Fruit fly (Drosophila melanogaster): ENCODE measurements around the gene mRpS26.

The mRpS26 gene

DNA sequence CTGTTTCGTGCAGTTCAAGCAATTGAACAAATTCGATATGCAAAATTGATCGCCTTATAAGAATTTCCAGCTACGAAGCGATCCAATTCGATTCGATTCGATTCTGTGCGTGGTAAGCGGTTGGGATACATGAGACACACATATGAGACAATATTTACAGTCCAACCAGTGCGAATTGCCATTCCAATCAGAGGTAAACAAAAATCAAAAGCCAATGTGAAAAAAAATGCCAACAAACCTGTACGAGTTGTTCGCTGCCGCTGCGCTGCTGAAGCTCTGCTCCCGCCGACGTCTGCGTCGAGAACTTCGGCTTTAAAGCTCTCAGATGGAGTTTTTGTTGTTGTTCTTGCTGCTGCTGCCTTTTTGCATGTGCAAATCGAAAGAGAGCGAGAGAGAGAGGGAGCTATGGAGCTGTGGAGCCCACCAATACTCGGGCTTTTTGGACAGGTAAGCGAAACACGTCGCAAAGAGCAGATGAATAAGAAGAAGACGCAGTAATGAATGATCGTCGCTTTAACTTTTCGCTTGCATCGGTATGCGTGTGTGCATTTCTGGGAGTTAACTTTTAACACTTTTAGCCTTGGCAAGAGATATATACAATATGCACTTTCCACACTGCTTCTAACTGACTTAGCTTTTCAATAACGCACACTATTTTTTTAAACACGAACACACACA lies 897 bp upstream of the mRpS26 start:
- TF ChIP-seq CTCF (optimal IDR thresholded peaks at IDR 0.05) (no peak), CG8478 (optimal IDR thresholded peaks at IDR 0.05) (no peak)

DNA sequence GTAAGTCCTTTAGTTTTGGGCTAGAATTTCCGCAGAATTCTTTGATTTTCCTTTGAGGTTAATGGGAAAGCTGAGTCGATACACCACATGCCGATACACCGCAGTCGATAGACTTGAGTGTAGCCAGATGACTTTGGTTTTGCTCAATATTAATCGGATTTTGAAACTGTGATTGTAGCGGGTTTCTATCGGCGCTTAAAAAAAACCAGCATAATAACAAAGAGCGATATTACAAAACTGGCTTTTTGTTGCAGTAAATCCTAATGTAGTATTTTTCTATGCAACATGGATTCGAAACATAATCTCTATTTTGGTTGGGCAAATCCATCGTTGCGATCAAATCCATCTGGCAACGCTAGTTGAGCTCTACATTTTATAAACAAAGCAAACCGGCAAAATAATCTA lies 3.1 kb downstream of the mRpS26 start, which contains the start of the genes Polr3D and mus304:
Polr3D (minus strand) TSS at position 116 of the 405 bp plus-strand sequence.
mus304 (plus strand) TSS at position 356 of the 405 bp plus-strand sequence.
- peak in 1 of 2 experiments; percentile 9 for TF ChIP-seq CTCF (optimal IDR thresholded peaks at IDR 0.05)
- TF ChIP-seq CG8478 (optimal IDR thresholded peaks at IDR 0.05), result no peak

dm6 chr3L:18112669-18113068 lies 6.3 kb downstream of the mRpS26 start, which contains the start of the genes CG32195 and CG7341:
CG32195 (plus strand) TSS chr3L:18112959.
CG7341 (plus strand) TSS chr3L:18112959.
- TF ChIP-seq CTCF (optimal IDR thresholded peaks at IDR 0.05) (no peak), CG8478 (optimal IDR thresholded peaks at IDR 0.05) (no peak)

DNA sequence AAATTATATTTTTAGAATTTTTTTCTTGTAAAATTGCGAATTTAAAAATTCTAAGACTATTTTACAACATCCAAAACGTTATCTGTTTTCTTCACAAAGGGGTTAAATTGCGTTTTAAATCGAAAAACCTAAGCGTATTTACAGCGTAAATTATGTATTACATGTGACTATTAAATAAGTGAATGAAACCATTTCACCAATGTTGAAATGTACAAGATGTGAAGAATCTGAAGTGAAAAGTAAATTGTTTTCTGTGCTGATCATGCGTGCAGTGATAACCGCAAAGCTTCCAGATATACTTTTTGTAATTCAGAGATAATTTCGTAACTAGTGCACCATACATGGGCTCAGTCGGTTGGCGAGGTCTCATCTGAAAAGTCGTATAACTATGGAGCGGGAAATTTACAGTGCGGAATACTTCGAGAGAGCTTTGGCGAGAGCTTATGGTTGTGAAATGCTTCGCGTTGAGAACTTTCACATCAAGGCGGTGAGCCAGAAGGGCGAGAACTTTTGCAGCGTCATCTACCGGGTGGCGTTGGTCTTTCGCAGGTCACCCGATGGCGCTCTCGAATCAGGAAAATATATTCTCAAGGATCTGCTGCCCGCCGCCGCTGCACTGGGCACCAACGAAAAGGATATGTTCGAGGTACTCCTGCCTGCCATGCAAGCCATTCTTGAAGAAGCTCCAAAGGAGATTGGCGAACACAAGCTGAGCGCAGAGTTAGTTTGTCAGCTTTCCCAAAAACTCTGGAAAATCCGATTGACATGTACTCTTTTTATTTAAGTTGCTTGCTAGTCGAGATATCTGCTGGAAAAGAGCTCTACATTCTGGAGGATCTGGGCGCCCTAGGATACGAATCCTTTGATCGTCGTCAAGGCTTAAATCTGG lies 7.9 kb downstream of the mRpS26 start:
- TF ChIP-seq CTCF (optimal IDR thresholded peaks at IDR 0.05) (peak; percentile 40 to 51), CG8478 (optimal IDR thresholded peaks at IDR 0.05) (no peak)

dm6 chr3L:18121889-18122288 lies 15.5 kb downstream of the mRpS26 start, which contains the start of gene CG42853:
CG42853 (minus strand) TSS chr3L:18121989.
- no peak for TF ChIP-seq CTCF (optimal IDR thresholded peaks at IDR 0.05)
- no peak for TF ChIP-seq CG8478 (optimal IDR thresholded peaks at IDR 0.05)

DNA sequence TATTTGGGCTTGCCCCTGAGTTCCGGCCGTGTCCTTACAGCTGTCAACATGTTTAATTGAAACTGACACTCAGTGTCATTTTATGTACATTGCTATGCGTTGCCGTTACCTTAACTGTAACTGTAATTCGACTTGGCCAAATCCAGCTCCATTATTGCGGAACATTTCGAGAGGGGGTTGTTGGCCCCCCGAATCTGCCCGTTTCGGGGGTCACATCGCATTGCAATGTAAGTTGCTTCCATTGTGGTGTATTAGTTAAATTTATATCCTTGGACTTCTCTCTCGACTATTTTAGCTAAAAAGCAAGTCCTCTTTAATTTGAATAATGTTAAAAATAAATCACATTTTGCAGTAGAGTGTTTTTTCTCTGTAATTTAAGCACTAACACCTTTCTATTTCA lies 17.8 kb downstream of the mRpS26 start:
- TF ChIP-seq CG8478 (optimal IDR thresholded peaks at IDR 0.05) (no peak), CTCF (optimal IDR thresholded peaks at IDR 0.05) (no peak)

DNA sequence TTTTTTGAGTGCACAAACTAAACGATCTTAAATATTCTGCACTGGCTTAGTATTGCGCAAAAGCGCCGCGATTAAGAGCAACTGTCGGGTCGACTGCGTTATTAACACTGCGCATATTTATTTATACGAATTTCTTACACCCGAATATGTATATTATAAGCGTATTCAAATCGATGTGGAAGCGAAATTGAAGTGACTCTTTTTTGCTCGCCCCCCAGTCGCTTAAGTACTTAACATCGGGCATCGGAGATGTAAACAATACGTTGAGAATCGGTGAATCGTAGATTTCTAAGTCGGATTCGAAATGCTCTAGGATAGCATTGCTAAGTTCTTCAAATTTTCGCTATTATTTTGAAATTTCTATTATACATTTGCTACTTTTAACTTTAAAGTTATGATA lies 26.2 kb downstream of the mRpS26 start, which contains the start of gene Cyp312a1:
Cyp312a1 (minus strand) TSS at position 101 of the 400 bp plus-strand sequence.
- TF ChIP-seq CTCF (optimal IDR thresholded peaks at IDR 0.05), result no peak
- TF ChIP-seq CG8478 (optimal IDR thresholded peaks at IDR 0.05), result no peak

DNA sequence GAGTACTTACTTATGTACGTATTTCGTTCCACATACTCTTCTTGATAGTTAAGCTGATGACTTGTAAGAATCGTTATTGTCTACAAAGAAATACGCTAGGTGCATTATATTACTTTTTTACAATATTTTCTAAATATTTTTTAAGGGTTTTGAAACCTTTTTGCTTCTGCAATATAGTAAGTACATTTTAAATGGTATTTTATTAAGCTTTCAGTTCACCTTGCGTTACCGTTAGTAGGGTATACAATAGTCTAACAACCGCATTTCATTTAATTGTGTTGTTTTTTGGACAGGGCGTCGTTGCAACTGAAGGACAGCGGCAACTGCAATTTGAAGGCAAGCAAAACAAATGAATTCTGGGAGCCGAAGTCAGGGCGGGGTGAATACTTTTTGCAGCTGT lies 30.8 kb downstream of the mRpS26 start:
- TF ChIP-seq CG8478 (optimal IDR thresholded peaks at IDR 0.05), result no peak
- no peak for TF ChIP-seq CTCF (optimal IDR thresholded peaks at IDR 0.05)

dm6 chr3L:18138280-18138679 lies 31.9 kb downstream of the mRpS26 start:
- TF ChIP-seq CG8478 (optimal IDR thresholded peaks at IDR 0.05), result no peak
- no peak for TF ChIP-seq CTCF (optimal IDR thresholded peaks at IDR 0.05)

DNA sequence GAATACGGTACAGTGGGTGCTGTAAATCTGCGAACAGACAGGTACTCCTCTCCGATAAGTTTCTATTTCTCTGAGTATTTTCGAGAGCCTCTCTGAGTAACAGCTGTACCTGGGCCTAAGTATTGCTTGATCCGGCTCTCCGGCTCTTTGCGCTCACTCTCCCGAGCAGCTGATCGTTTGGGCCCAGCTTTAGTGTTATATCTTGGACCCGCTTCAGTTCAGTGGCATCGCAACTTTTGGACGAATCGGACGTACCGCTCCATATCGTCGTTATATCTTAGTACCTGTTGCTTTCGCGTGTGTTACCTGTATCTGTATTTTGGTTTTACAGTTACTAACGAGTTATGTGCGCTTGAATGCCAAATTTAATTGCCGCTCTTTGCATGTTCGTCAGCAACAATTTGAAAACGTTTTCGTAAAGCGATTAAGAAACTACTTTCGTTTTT lies 32.8 kb downstream of the mRpS26 start, which contains the start of gene geko:
geko (plus strand) TSS at position 219 of the 446 bp plus-strand sequence.
- no peak for TF ChIP-seq CG8478 (optimal IDR thresholded peaks at IDR 0.05)
- no peak for TF ChIP-seq CTCF (optimal IDR thresholded peaks at IDR 0.05)

DNA sequence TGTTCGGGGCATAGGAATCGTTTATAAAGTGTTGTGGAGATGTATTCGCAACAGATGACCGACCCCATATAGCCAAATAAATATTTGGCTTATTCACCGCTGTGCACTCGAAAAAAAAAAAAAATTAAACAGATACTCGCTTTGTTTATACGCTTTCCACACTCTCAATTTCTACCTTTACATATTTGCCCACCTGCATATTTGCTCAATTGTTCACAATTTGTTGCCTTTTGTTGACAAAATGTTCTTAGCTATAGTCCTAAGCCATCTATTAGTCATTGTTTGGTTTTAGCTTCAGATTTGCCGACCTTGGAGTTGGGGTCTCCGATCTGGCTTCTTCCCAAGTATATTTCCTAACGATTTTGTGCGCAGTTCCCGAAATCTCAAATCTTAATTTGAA lies 36.6 kb downstream of the mRpS26 start:
- TF ChIP-seq CTCF (optimal IDR thresholded peaks at IDR 0.05) (no peak), CG8478 (optimal IDR thresholded peaks at IDR 0.05) (no peak)

DNA sequence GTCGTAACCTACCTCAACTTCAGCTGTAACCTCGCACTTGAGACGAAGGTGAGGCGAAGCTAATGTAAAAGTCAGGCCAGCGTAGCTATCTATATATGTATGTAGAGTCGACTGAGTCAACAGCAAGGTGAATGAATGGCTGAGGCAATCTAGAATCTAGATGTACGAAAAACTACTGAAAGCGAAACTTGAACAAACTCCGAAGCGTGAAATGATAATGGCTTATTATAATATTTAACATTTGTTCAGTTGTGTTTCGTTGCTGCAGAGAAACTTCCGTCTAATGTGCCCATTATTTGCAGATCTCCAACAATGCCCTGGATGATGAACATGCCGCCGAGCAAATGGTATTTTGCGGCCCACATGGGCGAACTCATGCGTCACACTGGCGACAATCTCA lies 38.2 kb downstream of the mRpS26 start:
- no peak for TF ChIP-seq CG8478 (optimal IDR thresholded peaks at IDR 0.05)
- no peak for TF ChIP-seq CTCF (optimal IDR thresholded peaks at IDR 0.05)

dm6 chr3L:18146833-18147232 lies 40.5 kb downstream of the mRpS26 start:
- no peak for TF ChIP-seq CG8478 (optimal IDR thresholded peaks at IDR 0.05)
- no peak for TF ChIP-seq CTCF (optimal IDR thresholded peaks at IDR 0.05)

DNA sequence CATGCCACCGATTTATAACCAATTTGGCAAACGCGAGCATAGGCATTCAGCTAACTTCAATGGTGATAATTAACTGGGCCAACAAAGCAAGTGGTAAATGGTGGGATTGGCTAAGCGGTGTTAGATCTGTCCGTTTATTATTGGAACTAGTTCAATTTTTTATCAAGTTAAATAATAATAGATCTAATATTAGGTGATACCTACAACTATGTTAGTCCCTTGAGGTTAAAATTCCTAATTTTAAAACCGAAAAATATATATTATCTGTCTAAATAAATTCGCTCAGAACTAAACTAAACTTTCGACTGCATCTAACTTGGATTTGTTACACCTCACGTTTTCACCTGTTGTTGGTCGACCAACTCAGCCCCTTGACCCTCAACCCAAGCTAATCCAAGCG lies 41.2 kb downstream of the mRpS26 start:
- TF ChIP-seq CTCF (optimal IDR thresholded peaks at IDR 0.05) (no peak), CG8478 (optimal IDR thresholded peaks at IDR 0.05) (no peak)

DNA sequence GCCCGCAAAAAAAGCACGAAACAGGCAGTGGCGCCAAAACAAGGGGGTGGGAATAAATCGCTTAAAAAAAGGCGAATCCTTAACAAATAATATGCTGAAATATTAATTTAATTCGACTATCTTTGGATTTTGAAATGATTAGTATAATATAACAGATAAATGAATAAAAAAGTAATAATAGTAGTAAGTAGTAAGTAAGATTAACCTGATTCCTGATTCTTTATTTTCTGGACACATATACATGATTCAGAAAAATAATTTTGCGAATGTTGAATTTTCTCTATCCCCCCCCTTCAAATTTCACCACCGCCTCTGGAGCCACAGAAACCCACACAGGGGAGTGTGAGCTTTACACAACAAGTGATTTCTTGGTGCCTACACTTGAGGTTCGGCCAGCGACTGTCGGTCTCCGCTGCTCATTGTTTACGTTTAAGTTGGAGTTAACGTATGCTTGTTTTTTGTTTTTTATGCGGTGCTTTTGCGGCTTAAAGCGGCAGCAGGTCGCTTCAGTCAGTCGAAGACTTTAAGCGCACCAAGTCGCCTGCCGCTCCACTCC lies 42.1 kb downstream of the mRpS26 start, which contains the start of gene CG7330:
CG7330 (plus strand) TSS at position 506 of the 556 bp plus-strand sequence.
- TF ChIP-seq CG8478 (optimal IDR thresholded peaks at IDR 0.05) (no peak), CTCF (optimal IDR thresholded peaks at IDR 0.05) (no peak)

Data from S2 (cell line).